Worm (Caenorhabditis elegans) whole organism, L4 larva: ENCODE results near the gene rol-1.

Experiments used
- F26F4.8 ChIP-seq: fragments of 200-800 bp; sonication (Bioruptor generic); conservative IDR thresholded peaks from 2 replicates; pipeline ENCODE4 v1.3.6; 2022; ENCODE audit warnings: missing genetic modification characterization, missing compliant biosample characterization
- F37D6.2 ChIP-seq: sonication (generic microtip); optimal IDR thresholded peaks from 2 replicates; lab custom pipeline; 2016; ENCODE audit warnings: mild to moderate bottlenecking, missing genetic modification characterization, missing compliant biosample characterization
- F44E2.7 ChIP-seq: fragments of 200-800 bp; sonication (Bioruptor generic); IDR thresholded peaks from 2 replicates; pipeline ENCODE4 v2.1.2; 2022; ENCODE audit warnings: missing genetic modification characterization, missing compliant biosample characterization
- T20F7.1 ChIP-seq: fragments of 200-800 bp; sonication (Bioruptor generic); optimal IDR thresholded peaks from 2 replicates; lab custom pipeline; 2018; ENCODE audit warnings: mild to moderate bottlenecking, missing genetic modification characterization, missing compliant biosample characterization
- Y48G9A.11 ChIP-seq: fragments of 200-800 bp; sonication (Bioruptor generic); IDR thresholded peaks from 2 replicates; pipeline ENCODE4 v1.3.6; 2022; ENCODE audit warnings: missing genetic modification reagents, missing genetic modification characterization, missing compliant biosample characterization
- aha-1 ChIP-seq: fragments of 150-350 bp; peaks from one replicate; lab custom pipeline; 2014; ENCODE audit warnings: missing biosample characterization, missing genetic modification characterization
- arid-1 ChIP-seq: fragments of 200-800 bp; sonication (Bioruptor generic); conservative IDR thresholded peaks from 2 replicates; pipeline ENCODE4 v1.3.6; 2022; ENCODE audit warnings: missing genetic modification reagents, missing genetic modification characterization, missing compliant biosample characterization
- daf-16 ChIP-seq, 3 experiments: sonication (generic microtip); optimal IDR thresholded peaks; 2 replicates each; lab custom pipeline; 2016 to 2017; ENCODE audit warnings: missing genetic modification characterization in 3 of 3, missing genetic modification reagents in 3 of 3, mild to moderate bottlenecking in 2 of 3, missing compliant biosample characterization in 2 of 3, missing biosample characterization in 1 of 3, moderate library complexity in 1 of 3
- dmd-6 ChIP-seq: fragments of 200-800 bp; sonication (Bioruptor generic); IDR thresholded peaks from 2 replicates; pipeline ENCODE4 v1.3.6; 2022; ENCODE audit warnings: missing genetic modification reagents, missing genetic modification characterization, missing compliant biosample characterization
- dmd-8 ChIP-seq: fragments of 200-800 bp; sonication (Bioruptor generic); IDR thresholded peaks from 2 replicates; pipeline ENCODE4 v1.3.6; 2022; ENCODE audit warnings: missing genetic modification characterization, missing compliant biosample characterization
- dmd-9 ChIP-seq: fragments of 200-800 bp; sonication (Bioruptor generic); IDR thresholded peaks from 2 replicates; pipeline ENCODE4 v1.3.6; 2022; ENCODE audit warnings: missing genetic modification reagents, missing genetic modification characterization, missing compliant biosample characterization
- dpl-1 ChIP-seq: fragments of 150-350 bp; optimal IDR thresholded peaks from 2 replicates; lab custom pipeline; 2014; ENCODE audit warnings: missing biosample characterization, missing genetic modification reagents, missing genetic modification characterization
- dve-1 ChIP-seq: sonication (generic microtip); optimal IDR thresholded peaks from 2 replicates; lab custom pipeline; 2017; ENCODE audit warnings: antibody characterized with exemption, mild to moderate bottlenecking, missing genetic modification characterization, missing compliant biosample characterization; ENCODE audit not compliant: insufficient read depth
- egl-27 ChIP-seq: sonication (generic microtip); optimal IDR thresholded peaks from 3 replicates; lab custom pipeline; 2017; ENCODE audit warnings: missing biosample characterization, missing genetic modification reagents, missing genetic modification characterization
- gei-8 ChIP-seq: fragments of 200-800 bp; sonication (Bioruptor generic); optimal IDR thresholded peaks from 2 replicates; lab custom pipeline; 2018; ENCODE audit warnings: mild to moderate bottlenecking, missing genetic modification characterization, missing compliant biosample characterization
- hif-1 ChIP-seq, 2 experiments: sonication (generic microtip); optimal IDR thresholded peaks; 2 replicates each; lab custom pipeline; 2016 to 2017; ENCODE audit warnings: missing compliant biosample characterization in 2 of 2, missing genetic modification characterization in 2 of 2, missing genetic modification reagents in 2 of 2, missing genotype in 2 of 2, mild to moderate bottlenecking in 1 of 2
- hlh-30 ChIP-seq: sonication (generic microtip); optimal IDR thresholded peaks from 2 replicates; lab custom pipeline; 2017; ENCODE audit warnings: antibody characterized with exemption, mild to moderate bottlenecking, missing genetic modification characterization, missing compliant biosample characterization; ENCODE audit not compliant: insufficient read depth
- hmg-1.1 ChIP-seq: fragments of 200-800 bp; sonication (Bioruptor generic); IDR thresholded peaks from 2 replicates; pipeline ENCODE4 v1.3.6; 2022; ENCODE audit warnings: missing genetic modification reagents, missing genetic modification characterization, missing compliant biosample characterization
- jun-1 ChIP-seq: fragments of 150-350 bp; optimal IDR thresholded peaks from 2 replicates; lab custom pipeline; 2014; ENCODE audit warnings: missing biosample characterization, missing genetic modification reagents, missing genetic modification characterization
- lim-7 ChIP-seq: fragments of 200-800 bp; sonication (Bioruptor generic); IDR thresholded peaks from 2 replicates; pipeline ENCODE4 v1.3.6; 2022; ENCODE audit warnings: missing genetic modification characterization, missing compliant biosample characterization
- lin-1 ChIP-seq: fragments of 200-800 bp; sonication (Bioruptor generic); IDR thresholded peaks from 2 replicates; pipeline ENCODE4 v1.3.6; 2022; ENCODE audit warnings: missing genetic modification reagents, missing genetic modification characterization, missing compliant biosample characterization
- lin-13 ChIP-seq: fragments of 150-350 bp; optimal IDR thresholded peaks from 2 replicates; lab custom pipeline; 2014; ENCODE audit warnings: missing biosample characterization, missing genetic modification reagents, missing genetic modification characterization
- lin-15B ChIP-seq: fragments of 150-350 bp; sonication (generic microtip); optimal IDR thresholded peaks from 3 replicates; lab custom pipeline; 2014; ENCODE audit warnings: missing biosample characterization, missing genetic modification characterization
- lin-29 ChIP-seq: fragments of 200-800 bp; sonication (Bioruptor generic); IDR thresholded peaks from 2 replicates; pipeline ENCODE4 v1.3.6; 2022; ENCODE audit warnings: missing genetic modification reagents, missing genetic modification characterization, missing compliant biosample characterization
- lin-38 ChIP-seq: fragments of 200-800 bp; sonication (Bioruptor generic); IDR thresholded peaks from 2 replicates; pipeline ENCODE4 v1.3.6; 2022; ENCODE audit warnings: missing genetic modification reagents, missing genetic modification characterization, missing compliant biosample characterization
- lsy-2 ChIP-seq, 2 experiments: fragments of 150-350 bp in 1 of 2; sonication (generic microtip) in 1 of 2; optimal IDR thresholded peaks; 2 replicates each; lab custom pipeline; 2014 to 2017; ENCODE audit warnings: missing biosample characterization in 2 of 2, missing genetic modification characterization in 2 of 2
- mdl-1 ChIP-seq, 2 experiments: fragments of 150-350 bp in 1 of 2; sonication (generic microtip) in 1 of 2; optimal IDR thresholded peaks; 2 replicates each; lab custom pipeline; 2014 to 2017; ENCODE audit warnings: missing biosample characterization in 2 of 2, missing genetic modification characterization in 2 of 2
- mep-1 ChIP-seq: fragments of 150-350 bp; sonication (generic microtip); optimal IDR thresholded peaks from 3 replicates; lab custom pipeline; 2014; ENCODE audit warnings: missing biosample characterization, missing genetic modification characterization
- mes-2 ChIP-seq: sonication (generic microtip); optimal IDR thresholded peaks from 2 replicates; lab custom pipeline; 2016; ENCODE audit warnings: missing genotype, mild to moderate bottlenecking, missing genetic modification characterization, missing compliant biosample characterization; ENCODE audit not compliant: poor library complexity, severe bottlenecking
- mxl-3 ChIP-seq: fragments of 200-800 bp; sonication (Bioruptor generic); optimal IDR thresholded peaks from 2 replicates; lab custom pipeline; 2018; ENCODE audit warnings: mild to moderate bottlenecking, missing genetic modification characterization, missing compliant biosample characterization
- nhr-10 ChIP-seq: fragments of 150-350 bp; optimal IDR thresholded peaks from 2 replicates; lab custom pipeline; 2014; ENCODE audit warnings: missing biosample characterization, missing genetic modification characterization
- nhr-102 ChIP-seq: sonication (generic microtip); optimal IDR thresholded peaks from 2 replicates; lab custom pipeline; 2016; ENCODE audit warnings: mild to moderate bottlenecking, missing genetic modification characterization, moderate library complexity, missing compliant biosample characterization
- nhr-11 ChIP-seq: fragments of 150-350 bp; optimal IDR thresholded peaks from 2 replicates; lab custom pipeline; 2014; ENCODE audit warnings: missing biosample characterization, missing genetic modification characterization
- nhr-25 ChIP-seq: sonication (generic microtip); optimal IDR thresholded peaks from 2 replicates; lab custom pipeline; 2017; ENCODE audit warnings: missing genetic modification characterization, mild to moderate bottlenecking, missing compliant biosample characterization, antibody characterized with exemption, moderate library complexity, borderline replicate concordance; ENCODE audit not compliant: insufficient read depth
- nhr-77 ChIP-seq: fragments of 150-350 bp; optimal IDR thresholded peaks from 2 replicates; lab custom pipeline; 2014; ENCODE audit warnings: missing biosample characterization, missing genetic modification characterization
- pha-4 ChIP-seq, 2 experiments: fragments of 150-350 bp in 1 of 2; fragments of 200-800 bp in 1 of 2; sonication (Bioruptor generic) in 1 of 2; IDR thresholded peaks in 1 of 2; optimal IDR thresholded peaks in 1 of 2; 2 replicates each; pipeline versions ENCODE4 v1.3.6 to Lab custom; 2014 to 2022; ENCODE audit warnings: missing genetic modification characterization in 2 of 2, missing genetic modification reagents in 2 of 2, missing biosample characterization in 1 of 2, missing compliant biosample characterization in 1 of 2
- php-3 ChIP-seq: fragments of 200-800 bp; sonication (Bioruptor generic); IDR thresholded peaks from 2 replicates; pipeline ENCODE4 v1.3.6; 2022; ENCODE audit warnings: missing genetic modification reagents, missing genetic modification characterization, missing compliant biosample characterization
- rbr-2 ChIP-seq: sonication (generic microtip); optimal IDR thresholded peaks from 2 replicates; lab custom pipeline; 2016; ENCODE audit warnings: missing genotype, missing genetic modification characterization, missing compliant biosample characterization
- saeg-2 ChIP-seq: fragments of 200-800 bp; sonication (Bioruptor generic); IDR thresholded peaks from 2 replicates; pipeline ENCODE4 v1.3.6; 2022; ENCODE audit warnings: missing genetic modification reagents, missing genetic modification characterization, missing compliant biosample characterization
- set-16 ChIP-seq: fragments of 200-800 bp; sonication (Bioruptor generic); IDR thresholded peaks from 2 replicates; pipeline ENCODE4 v1.3.6; 2022; ENCODE audit warnings: missing genetic modification reagents, missing genetic modification characterization, missing compliant biosample characterization
- spr-1 ChIP-seq: sonication (generic microtip); optimal IDR thresholded peaks from 2 replicates; lab custom pipeline; 2016; ENCODE audit warnings: mild to moderate bottlenecking, missing genetic modification characterization, missing compliant biosample characterization
- spr-3 ChIP-seq: fragments of 200-800 bp; sonication (Bioruptor generic); optimal IDR thresholded peaks from 2 replicates; lab custom pipeline; 2018; ENCODE audit warnings: mild to moderate bottlenecking, missing genetic modification characterization, missing compliant biosample characterization
- tag-97 ChIP-seq: fragments of 200-800 bp; sonication (Bioruptor generic); IDR thresholded peaks from 2 replicates; pipeline ENCODE4 v1.3.6; 2022; ENCODE audit warnings: missing genetic modification characterization, missing compliant biosample characterization
- unc-62 ChIP-seq, 3 experiments: fragments of 150-350 bp in 1 of 3; sonication (generic microtip); optimal IDR thresholded peaks in 2 of 3; peaks in 1 of 3; 1 replicate in 1 of 3; 2 replicates in 2 of 3; lab custom pipeline; 2014 to 2017; ENCODE audit warnings: missing biosample characterization in 3 of 3, missing genetic modification characterization in 3 of 3, missing genetic modification reagents in 3 of 3, missing genotype in 1 of 3
- ztf-7 ChIP-seq: fragments of 150-350 bp; optimal IDR thresholded peaks from 2 replicates; lab custom pipeline; 2014; ENCODE audit warnings: missing biosample characterization, missing genetic modification characterization

Gene rol-1

DNA sequence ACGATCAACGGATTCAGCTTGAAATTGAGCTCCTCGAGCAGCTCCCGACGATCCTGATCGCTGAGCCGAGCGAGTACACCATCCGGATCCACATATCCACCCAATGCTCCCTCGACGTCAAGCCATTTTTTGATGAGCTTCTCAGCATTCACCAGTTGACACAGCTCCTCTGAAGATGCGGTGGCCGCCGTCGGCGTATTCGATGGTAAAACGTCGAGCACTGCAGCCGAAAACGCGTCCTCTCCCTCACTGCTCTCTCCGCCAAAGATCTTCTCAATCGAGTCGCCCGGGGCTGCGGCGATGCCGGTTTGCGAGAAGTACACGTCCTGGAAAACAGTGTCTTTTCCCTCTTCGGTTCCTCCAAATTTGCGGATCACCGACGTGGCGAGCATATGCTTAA is 42.2 kb downstream of the rol-1 start:
- TF ChIP-seq Y48G9A.11 (GFP tag; lab: Robert Waterston, UW) (0 out of 2 replicates have a peak, but pooled peaks have one; percentile 22), aha-1 (tag; lab: Kevin White, UChicago) (peak; percentile 45), set-16 (GFP tag; lab: Robert Waterston, UW) (peak; percentile 76), mxl-3 (GFP tag; lab: Kevin White, UChicago) (no peak), tag-97 (GFP tag; lab: Robert Waterston, UW) (no peak)
- TF ChIP-seq, all 104 proteins: peak for 3

DNA sequence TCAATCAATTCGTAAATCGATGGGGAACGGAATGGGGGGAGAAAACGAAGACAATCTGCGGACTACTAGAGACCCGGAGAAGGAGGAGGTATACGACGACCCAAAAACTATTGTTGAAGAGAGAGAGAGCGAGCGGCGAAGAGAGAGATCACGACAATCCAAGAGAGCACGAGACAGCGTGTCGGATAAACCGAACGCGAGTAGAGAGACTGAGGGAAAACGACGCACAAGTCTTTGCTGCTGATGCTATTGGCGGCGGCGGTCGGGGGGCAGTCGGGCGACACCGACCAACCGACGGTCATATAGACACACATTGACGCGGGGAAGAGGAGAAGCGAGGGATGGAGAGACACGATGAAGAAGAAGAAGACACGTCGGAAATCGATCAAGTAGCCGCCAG is 50.2 kb downstream of the rol-1 start:
- TF ChIP-seq F26F4.8 (GFP tag; lab: Robert Waterston, UW) (no peak), dve-1 (tag; lab: Kevin White, UChicago) (peak; percentile 64), mep-1 (tag; lab: Kevin White, UChicago) (peak; percentile 89), T20F7.1 (GFP tag; lab: Kevin White, UChicago) (no peak), lim-7 (GFP tag; lab: Robert Waterston, UW) (0 out of 2 replicates have a peak, but pooled peaks have one; percentile 12), mes-2 (tag; lab: Kevin White, UChicago) (peak; percentile 58), mdl-1 (tag; optimal IDR thresholded peaks at IDR 0.05; lab: Kevin White, UChicago) (peak; percentile 14 to 80), F37D6.2 (tag; lab: Kevin White, UChicago) (peak; percentile 67), dmd-6 (GFP tag; lab: Robert Waterston, UW) (peak; percentile 52), lin-1 (GFP tag; lab: Robert Waterston, UW) (no peak), jun-1 (tag; lab: Kevin White, UChicago) (peak; percentile 25), spr-1 (peak; percentile 2), dpl-1 (GFP tag; lab: Kevin White, UChicago) (peak; percentile 37), lin-15B (tag; lab: Kevin White, UChicago) (peak; percentile 42), ztf-7 (tag; lab: Kevin White, UChicago) (peak; percentile 16), gei-8 (GFP tag; lab: Kevin White, UChicago) (no peak), lsy-2 (tag; optimal IDR thresholded peaks at IDR 0.05; lab: Kevin White, UChicago) (peak; percentile 71 to 78), egl-27 (no peak), lin-13 (peak; percentile 54), arid-1 (peak; percentile 57), set-16 (GFP tag; lab: Robert Waterston, UW) (peak; percentile 87), nhr-25 (tag; lab: Kevin White, UChicago) (peak; percentile 83), nhr-102 (tag; lab: Kevin White, UChicago) (peak; percentile 6), unc-62 (GFP tag; optimal IDR thresholded peaks at IDR 0.05 in 1 of 2; lab: Kevin White, UChicago) (peak in 1 of 2 experiments; percentile 97), unc-62 (tag; optimal IDR thresholded peaks at IDR 0.05; lab: Kevin White, UChicago) (no peak), spr-3 (GFP tag; lab: Kevin White, UChicago) (peak; percentile 61), hlh-30 (tag; lab: Kevin White, UChicago) (peak; percentile 89), saeg-2 (GFP tag; lab: Robert Waterston, UW) (no peak), hif-1 (tag; optimal IDR thresholded peaks at IDR 0.05; lab: Kevin White, UChicago) (peak in 1 of 2 experiments; percentile 40), hmg-1.1 (GFP tag; lab: Robert Waterston, UW) (peak; percentile 88), lin-38 (GFP tag; lab: Robert Waterston, UW) (peak; percentile 56; the same call in 1 of the 2 replicates), nhr-11 (tag; lab: Kevin White, UChicago) (peak; percentile 70), lin-29 (GFP tag; lab: Robert Waterston, UW) (no peak), daf-16 (GFP tag; optimal IDR thresholded peaks at IDR 0.05; lab: Kevin White, UChicago) (peak in 1 of 2 experiments; percentile 37), daf-16 (tag; optimal IDR thresholded peaks at IDR 0.05; lab: Kevin White, UChicago) (peak; percentile 2), rbr-2 (tag; lab: Kevin White, UChicago) (peak; percentile 92), dmd-8 (peak; percentile 72), dmd-9 (no peak), nhr-77 (peak; percentile 46), php-3 (0 out of 2 replicates have a peak, but pooled peaks have one; percentile 13), F44E2.7 (GFP tag; lab: Robert Waterston, UW) (0 out of 2 replicates have a peak, but pooled peaks have one; percentile 60), nhr-10 (tag; lab: Kevin White, UChicago) (peak; percentile 45), pha-4 (GFP tag; IDR thresholded peaks at IDR 0.05; lab: Robert Waterston, UW) (0 out of 2 replicates have a peak, but pooled peaks have one; percentile 33), pha-4 (tag; optimal IDR thresholded peaks at IDR 0.05; lab: Kevin White, UChicago) (no peak), mxl-3 (GFP tag; lab: Kevin White, UChicago) (peak; percentile 85)
